Fruit fly (Drosophila melanogaster) whole organism: ENCODE measurements around the gene CG45064.

Experiments used
- CG8478 ChIP-seq: fragments of >200 bp; optimal IDR thresholded peaks from 2 replicates; lab custom pipeline; 2018; ENCODE audit warnings: inconsistent platforms
- Dll ChIP-seq: fragments of >200 bp; optimal IDR thresholded peaks from 2 replicates; lab custom pipeline; 2017
- EcR ChIP-seq, 2 experiments: fragments of >200 bp; optimal IDR thresholded peaks; 2 replicates each; lab custom pipeline; 2017; ENCODE audit warnings: missing biosample characterization in 2 of 2, missing genetic modification characterization in 2 of 2, missing genetic modification reagents in 2 of 2
- pan ChIP-seq: fragments of >200 bp; optimal IDR thresholded peaks from 2 replicates; lab custom pipeline; 2017
- psq ChIP-seq: fragments of >200 bp; optimal IDR thresholded peaks from 2 replicates; lab custom pipeline; 2017
- usp ChIP-seq: fragments of >200 bp; optimal IDR thresholded peaks from 2 replicates; lab custom pipeline; 2017; ENCODE audit warnings: missing biosample characterization, missing genetic modification characterization, mixed read lengths

Gene CG45064

dm6 chrX:14909051-14909450, 26.7 kb upstream of the CG45064 start:
- TF ChIP-seq Dll (lab: Kevin White, UChicago) (no peak), psq (lab: Kevin White, UChicago) (no peak), CG8478 (no peak), pan (no peak), EcR (GFP tag; optimal IDR thresholded peaks at IDR 0.05; lab: Kevin White, UChicago) (no peak), usp (GFP tag; lab: Kevin White, UChicago) (no peak)

dm6 chrX:14905499-14906044, 23.2 kb upstream of the CG45064 start, which contains the start of gene CG9512:
Gene CG9512, minus strand, starts transcription at chrX:14905549.
- no peak for TF ChIP-seq psq (lab: Kevin White, UChicago)
- no peak for TF ChIP-seq usp (GFP tag; lab: Kevin White, UChicago)
- TF ChIP-seq EcR (GFP tag; optimal IDR thresholded peaks at IDR 0.05; lab: Kevin White, UChicago): no peak
- no peak for TF ChIP-seq CG8478
- no peak for TF ChIP-seq Dll (lab: Kevin White, UChicago)
- no peak for TF ChIP-seq pan

dm6 chrX:14897592-14897991, 15.2 kb upstream of the CG45064 start:
- TF ChIP-seq CG8478 (no peak), psq (lab: Kevin White, UChicago) (no peak), EcR (GFP tag; optimal IDR thresholded peaks at IDR 0.05; lab: Kevin White, UChicago) (no peak), pan (no peak), usp (GFP tag; lab: Kevin White, UChicago) (no peak), Dll (lab: Kevin White, UChicago) (no peak)

dm6 chrX:14896791-14897190, 14.4 kb upstream of the CG45064 start, which contains the start of gene CG9514:
Gene CG9514, minus strand, starts transcription at chrX:14896891.
- TF ChIP-seq Dll (lab: Kevin White, UChicago) (no peak), CG8478 (no peak), usp (GFP tag; lab: Kevin White, UChicago) (no peak), pan (no peak), EcR (GFP tag; optimal IDR thresholded peaks at IDR 0.05; lab: Kevin White, UChicago) (no peak), psq (lab: Kevin White, UChicago) (no peak)

- TF ChIP-seq CG8478 (no peak), Dll (lab: Kevin White, UChicago) (no peak)
Measured at dm6 chrX:14896310-14896709, 13.9 kb upstream of the CG45064 start.

dm6 chrX:14893872-14894271, 11.5 kb upstream of the CG45064 start:
- TF ChIP-seq EcR (GFP tag; optimal IDR thresholded peaks at IDR 0.05; lab: Kevin White, UChicago) (no peak), Dll (lab: Kevin White, UChicago) (no peak), usp (GFP tag; lab: Kevin White, UChicago) (no peak), pan (no peak)

- TF ChIP-seq CG8478 (no peak), psq (lab: Kevin White, UChicago) (no peak), pan (no peak), usp (GFP tag; lab: Kevin White, UChicago) (no peak), EcR (GFP tag; optimal IDR thresholded peaks at IDR 0.05; lab: Kevin White, UChicago) (no peak), Dll (lab: Kevin White, UChicago) (no peak)
Measured at dm6 chrX:14892303-14892702, 9.9 kb upstream of the CG45064 start.

dm6 chrX:14885554-14885953, 3.2 kb upstream of the CG45064 start:
- no peak for TF ChIP-seq EcR (GFP tag; optimal IDR thresholded peaks at IDR 0.05; lab: Kevin White, UChicago)
- no peak for TF ChIP-seq pan
- no peak for TF ChIP-seq CG8478
- no peak for TF ChIP-seq Dll (lab: Kevin White, UChicago)

- TF ChIP-seq Dll (lab: Kevin White, UChicago) (no peak), psq (lab: Kevin White, UChicago) (no peak), usp (GFP tag; lab: Kevin White, UChicago) (no peak), EcR (GFP tag; optimal IDR thresholded peaks at IDR 0.05; lab: Kevin White, UChicago) (no peak), pan (no peak), CG8478 (no peak)
Measured at dm6 chrX:14883993-14884392, 1.6 kb upstream of the CG45064 start.

dm6 chrX:14878917-14879316, 3.5 kb downstream of the CG45064 start:
- TF ChIP-seq pan (no peak), Dll (lab: Kevin White, UChicago) (no peak), psq (lab: Kevin White, UChicago) (no peak)

dm6 chrX:14871028-14871427, 11.4 kb downstream of the CG45064 start, which contains the start of gene CG9518:
Gene CG9518, minus strand, starts transcription at chrX:14871181.
- TF ChIP-seq psq (lab: Kevin White, UChicago) (no peak), CG8478 (no peak), Dll (lab: Kevin White, UChicago) (no peak), usp (GFP tag; lab: Kevin White, UChicago) (no peak), pan (no peak), EcR (GFP tag; optimal IDR thresholded peaks at IDR 0.05; lab: Kevin White, UChicago) (no peak)

- TF ChIP-seq usp (GFP tag; lab: Kevin White, UChicago) (no peak), CG8478 (no peak), Dll (lab: Kevin White, UChicago) (no peak), EcR (GFP tag; optimal IDR thresholded peaks at IDR 0.05; lab: Kevin White, UChicago) (no peak), psq (lab: Kevin White, UChicago) (no peak), pan (no peak)
Measured at dm6 chrX:14868414-14868813, 14.0 kb downstream of the CG45064 start.

dm6 chrX:14866911-14867310, 15.5 kb downstream of the CG45064 start:
- TF ChIP-seq psq (lab: Kevin White, UChicago) (no peak), usp (GFP tag; lab: Kevin White, UChicago) (no peak), Dll (lab: Kevin White, UChicago) (no peak), EcR (GFP tag; optimal IDR thresholded peaks at IDR 0.05; lab: Kevin White, UChicago) (no peak), CG8478 (no peak), pan (no peak)
